Fruit fly (Drosophila melanogaster): ENCODE measurements around the gene CG7497.

dm6 chr3L:17654668-17655050 lies 21.4 kb downstream of the CG7497 start:
- TF ChIP-seq ttk (optimal IDR thresholded peaks at IDR 0.05) (no peak), psq (optimal IDR thresholded peaks at IDR 0.05) (no peak), Sin3A (optimal IDR thresholded peaks at IDR 0.05) (no peak), insv (optimal IDR thresholded peaks at IDR 0.05) (no peak), Myc (optimal IDR thresholded peaks at IDR 0.05) (no peak), h (optimal IDR thresholded peaks at IDR 0.05) (no peak)
